Worm (Caenorhabditis elegans): ENCODE data around the gene C18H7.4.

ce11 chrIV:545852-546251, 47.3 kb upstream of the C18H7.4 start:
- TF ChIP-seq let-607 (tag; optimal IDR thresholded peaks at IDR 0.05) (no peak), F10E7.11 (tag; optimal IDR thresholded peaks at IDR 0.05) (no peak), zfh-2 (GFP tag; conservative IDR thresholded peaks at IDR 0.05) (no peak), dpl-1 (GFP tag; optimal IDR thresholded peaks at IDR 0.05) (no peak), nhr-90 (tag; optimal IDR thresholded peaks at IDR 0.05) (no peak), ztf-28 (GFP tag; IDR thresholded peaks at IDR 0.05) (no peak), lin-35 (GFP tag; optimal IDR thresholded peaks at IDR 0.05) (no peak), efl-1 (GFP tag; optimal IDR thresholded peaks at IDR 0.05) (no peak), snpc-4 (GFP tag; optimal IDR thresholded peaks at IDR 0.05) (no peak), snpc-4 (tag; optimal IDR thresholded peaks at IDR 0.05) (no peak), ztf-22 (GFP tag; optimal IDR thresholded peaks at IDR 0.05) (no peak), ceh-91 (GFP tag; IDR thresholded peaks at IDR 0.05) (no peak), T07F8.4 (tag; optimal IDR thresholded peaks at IDR 0.05) (no peak), ztf-25 (GFP tag; IDR thresholded peaks at IDR 0.05) (no peak)
